Worm (Caenorhabditis elegans): ENCODE data around the gene set-9.

DNA sequence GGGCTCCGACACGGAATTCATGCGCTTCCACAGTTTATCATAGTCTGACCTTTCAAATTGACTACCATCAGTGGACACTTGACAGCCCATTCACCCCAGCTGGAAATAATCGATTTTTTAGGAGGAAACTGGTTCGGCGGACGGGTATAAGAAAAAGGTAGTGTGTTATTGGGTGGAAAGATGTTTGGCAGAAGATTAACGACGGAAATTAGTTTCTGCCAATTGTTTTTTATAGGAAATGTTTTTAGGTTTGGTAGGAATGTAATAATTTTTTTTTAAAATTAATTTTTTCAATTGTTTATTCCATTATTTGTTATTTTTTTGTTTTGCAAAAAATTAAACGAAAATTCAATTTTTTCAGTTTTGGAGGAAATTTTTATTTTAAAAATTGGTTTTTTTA lies 8.7 kb upstream of the set-9 start, which contains the start of gene F15E6.9:
- TF ChIP-seq elt-3 (tag; optimal IDR thresholded peaks at IDR 0.05) (no peak), unc-62 (GFP tag; optimal IDR thresholded peaks at IDR 0.05) (no peak), mls-2 (tag; optimal IDR thresholded peaks at IDR 0.05) (no peak)

Measured in whole organism, mixed stage, embryonic.